Worm (Caenorhabditis elegans): ENCODE data around the gene T16G1.5.

DNA sequence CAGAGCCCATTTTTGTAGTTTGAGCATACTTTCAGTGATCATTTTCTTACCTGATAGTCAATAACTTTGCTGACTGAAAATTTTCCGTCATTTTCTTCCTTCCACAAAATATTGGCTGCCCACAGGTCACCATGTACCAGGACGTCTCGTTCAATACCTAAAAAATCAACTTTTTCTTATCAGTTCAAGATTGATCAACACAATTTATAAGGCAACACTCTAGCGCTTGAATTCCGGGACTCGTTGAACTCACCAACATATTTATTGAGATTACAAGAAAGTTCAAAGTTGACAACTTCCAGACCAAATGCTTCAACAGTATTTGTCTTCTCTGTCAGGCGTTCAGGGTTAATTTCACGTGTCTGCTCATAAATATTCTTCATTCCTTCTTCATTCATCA is 5.7 kb downstream of the T16G1.5 start:
- TF ChIP-seq egl-27 (tag; optimal IDR thresholded peaks at IDR 0.05) = no peak
- no peak for TF ChIP-seq lsy-2 (tag; optimal IDR thresholded peaks at IDR 0.05)
- TF ChIP-seq nhr-25 (tag; optimal IDR thresholded peaks at IDR 0.05) = no peak
- TF ChIP-seq dmd-4 (tag; optimal IDR thresholded peaks at IDR 0.05) = no peak
- TF ChIP-seq snpc-4 (tag; optimal IDR thresholded peaks at IDR 0.05) = no peak
- no peak for TF ChIP-seq nhr-77 (tag; optimal IDR thresholded peaks at IDR 0.05)
- no peak for TF ChIP-seq mdl-1 (tag; optimal IDR thresholded peaks at IDR 0.05)
- TF ChIP-seq nhr-12 (tag; optimal IDR thresholded peaks at IDR 0.05) = no peak
- no peak for TF ChIP-seq ztf-4 (tag; optimal IDR thresholded peaks at IDR 0.05)
- no peak for TF ChIP-seq aly-2 (tag; optimal IDR thresholded peaks at IDR 0.05)
- no peak for TF ChIP-seq sma-9 (GFP tag; optimal IDR thresholded peaks at IDR 0.05)
- TF ChIP-seq sma-9 (tag; optimal IDR thresholded peaks at IDR 0.05) = no peak
- TF ChIP-seq fos-1 (tag; optimal IDR thresholded peaks at IDR 0.05) = peak; percentile 35
- no peak for TF ChIP-seq lin-39 (tag; optimal IDR thresholded peaks at IDR 0.05)
- TF ChIP-seq mab-5 (tag; optimal IDR thresholded peaks at IDR 0.05) = no peak

Data from whole organism, L2 larva.